Comparison of ENCODE assay signal across 3 fruit fly cellular contexts in the genomic region with DNA sequence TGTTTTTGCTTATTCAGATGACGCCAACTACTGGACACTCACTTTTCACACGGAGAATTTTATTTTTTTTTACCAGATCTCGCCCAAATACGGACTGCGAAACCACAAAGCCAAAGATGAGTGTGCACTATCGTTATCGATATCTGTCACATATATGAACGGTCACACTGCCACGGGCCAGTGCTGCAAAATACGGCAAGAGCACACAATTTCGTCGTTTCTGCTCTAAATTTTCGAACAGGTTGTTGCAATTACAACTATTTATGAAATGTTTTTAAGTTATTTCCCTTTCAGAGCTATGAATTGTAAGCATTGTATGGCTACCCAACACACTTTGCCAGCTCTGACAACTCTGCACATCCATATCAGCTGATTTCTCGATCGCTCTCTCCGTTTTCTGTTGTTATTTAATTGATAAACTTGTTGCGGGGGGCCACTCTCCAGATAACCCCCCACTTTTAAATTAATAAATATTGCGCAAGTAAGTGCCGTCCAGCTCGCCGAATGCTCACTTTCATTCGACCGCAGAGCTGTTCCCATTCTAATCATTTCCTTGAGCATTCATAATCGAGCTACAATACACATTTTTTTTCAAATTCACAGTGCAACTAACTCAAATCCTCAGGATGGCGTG.
TF ChIP-seq lines count a peak whose summit lies in the region.

A gene (minus strand): TSS at position 134 of the 634 bp plus-strand sequence.
A gene (plus strand): TSS at position 222 of the 634 bp plus-strand sequence.

TF ChIP-seq in whole organism, adult, 20 proteins besides CTCF, POLR2A, EP300 and RAD21 (continued from another document):
- TF ChIP-seq CG7045 (GFP tag; optimal IDR thresholded peaks at IDR 0.05; lab: Kevin White, UChicago) (peak; percentile 24), cnc (optimal IDR thresholded peaks at IDR 0.05; lab: Kevin White, UChicago) (peak in 1 of 2 experiments; percentile 87), pad (GFP tag; optimal IDR thresholded peaks at IDR 0.05; lab: Kevin White, UChicago) (peak; percentile 74), CG11617 (GFP tag; optimal IDR thresholded peaks at IDR 0.05; lab: Kevin White, UChicago) (peak; percentile 71)

TF ChIP-seq in whole organism, embryonic, 481 proteins besides CTCF, POLR2A, EP300 and RAD21 (continued from another document and continues in another):
- TF ChIP-seq pnt (GFP tag; optimal IDR thresholded peaks at IDR 0.05; lab: Kevin White, UChicago): peak; percentile 12
- no peak for TF ChIP-seq slp2 (GFP tag; optimal IDR thresholded peaks at IDR 0.05; lab: Kevin White, UChicago)
- peak; percentile 36 for TF ChIP-seq dmrt11E (tag; optimal IDR thresholded peaks at IDR 0.05; lab: Kevin White, UChicago)
- TF ChIP-seq sens (GFP tag; lab: Kevin White, UChicago): peak; percentile 90
- TF ChIP-seq bowl (GFP tag; IDR thresholded peaks at IDR 0.05; lab: Robert Waterston, UW): no peak
- no peak for TF ChIP-seq CG11560 (tag; IDR thresholded peaks at IDR 0.05; lab: Robert Waterston, UW)
- peak; percentile 65 for TF ChIP-seq Xbp1 (GFP tag; optimal IDR thresholded peaks at IDR 0.05; lab: Kevin White, UChicago)
- TF ChIP-seq az2 (GFP tag; optimal IDR thresholded peaks at IDR 0.05; lab: Kevin White, UChicago): peak; percentile 31
- TF ChIP-seq lmd (GFP tag; IDR thresholded peaks at IDR 0.05; lab: Robert Waterston, UW): peak; percentile 8; the same call in 1 of the 2 replicates
- TF ChIP-seq CG9215 (GFP tag; IDR thresholded peaks at IDR 0.05; lab: Robert Waterston, UW): no peak; the same call in 1 of the 2 replicates
- TF ChIP-seq CG10462 (GFP tag; optimal IDR thresholded peaks at IDR 0.05; lab: Kevin White, UChicago): no peak
- no peak for TF ChIP-seq h (optimal IDR thresholded peaks at IDR 0.05; lab: Kevin White, UChicago)
- TF ChIP-seq CG6791 (GFP tag; IDR thresholded peaks at IDR 0.05; lab: Robert Waterston, UW; ENCODE audit: partially characterized antibody): peak; percentile 65
- peak; percentile 63 for TF ChIP-seq CG16813 (GFP tag; IDR thresholded peaks at IDR 0.05; lab: Robert Waterston, UW; ENCODE audit: partially characterized antibody)
- no peak for TF ChIP-seq CG6689 (GFP tag; IDR thresholded peaks at IDR 0.05; lab: Robert Waterston, UW)
- TF ChIP-seq trh (GFP tag; optimal IDR thresholded peaks at IDR 0.05; lab: Kevin White, UChicago): peak; percentile 33
- TF ChIP-seq CG16779 (GFP tag; IDR thresholded peaks at IDR 0.05; lab: Robert Waterston, UW): no peak
- TF ChIP-seq Sox100B (GFP tag; optimal IDR thresholded peaks at IDR 0.05; lab: Kevin White, UChicago): no peak
- no peak for TF ChIP-seq CG15073 (GFP tag; optimal IDR thresholded peaks at IDR 0.05; lab: Kevin White, UChicago)
- TF ChIP-seq Abd-B (GFP tag; optimal IDR thresholded peaks at IDR 0.05; lab: Kevin White, UChicago): peak; percentile 12
- TF ChIP-seq CG4854 (GFP tag; optimal IDR thresholded peaks at IDR 0.05; lab: Kevin White, UChicago): no peak
- TF ChIP-seq Spps (tag; optimal IDR thresholded peaks at IDR 0.05; lab: Kevin White, UChicago): no peak
- peak; percentile 47 for TF ChIP-seq tna (GFP tag; IDR thresholded peaks at IDR 0.05; lab: Robert Waterston, UW; ENCODE audit: partially characterized antibody)
- TF ChIP-seq Atf6 (GFP tag; IDR thresholded peaks at IDR 0.05; lab: Robert Waterston, UW): no peak
- TF ChIP-seq vfl (GFP tag; optimal IDR thresholded peaks at IDR 0.05; lab: Kevin White, UChicago): no peak
- TF ChIP-seq CG18764 (GFP tag; optimal IDR thresholded peaks at IDR 0.05; lab: Kevin White, UChicago): peak; percentile 56
- no peak for TF ChIP-seq Hmx (GFP tag; optimal IDR thresholded peaks at IDR 0.05; lab: Kevin White, UChicago)
- TF ChIP-seq CG1792 (GFP tag; optimal IDR thresholded peaks at IDR 0.05; lab: Kevin White, UChicago): peak; percentile 60
- peak; percentile 21 for TF ChIP-seq Sry-β (GFP tag; optimal IDR thresholded peaks at IDR 0.05; lab: Kevin White, UChicago)
- TF ChIP-seq Hr39 (optimal IDR thresholded peaks at IDR 0.05; lab: Kevin White, UChicago): no peak
- peak; percentile 20 for TF ChIP-seq CoRest (tag; optimal IDR thresholded peaks at IDR 0.05; lab: Kevin White, UChicago)
- TF ChIP-seq Gug (GFP tag; IDR thresholded peaks at IDR 0.05; lab: Robert Waterston, UW): no peak
- TF ChIP-seq Hr78 (GFP tag; optimal IDR thresholded peaks at IDR 0.05; lab: Kevin White, UChicago): no peak
- peak; percentile 60 for TF ChIP-seq Antp (GFP tag; optimal IDR thresholded peaks at IDR 0.05; lab: Kevin White, UChicago)
- no peak for TF ChIP-seq z (GFP tag; IDR thresholded peaks at IDR 0.05; lab: Robert Waterston, UW)
- 0 out of 2 replicates have a peak, but pooled peaks have one; percentile 17 for TF ChIP-seq CG7372 (GFP tag; IDR thresholded peaks at IDR 0.05; lab: Robert Waterston, UW)
- TF ChIP-seq CG4328 (GFP tag; optimal IDR thresholded peaks at IDR 0.05; lab: Kevin White, UChicago): peak; percentile 33
- TF ChIP-seq Pdp1 (GFP tag; optimal IDR thresholded peaks at IDR 0.05; lab: Kevin White, UChicago): peak; percentile 39 to 99
- TF ChIP-seq emc (GFP tag; optimal IDR thresholded peaks at IDR 0.05; lab: Kevin White, UChicago): no peak
- TF ChIP-seq CG7786 (GFP tag; optimal IDR thresholded peaks at IDR 0.05; lab: Kevin White, UChicago): peak; percentile 56
- no peak for TF ChIP-seq nau (GFP tag; optimal IDR thresholded peaks at IDR 0.05; lab: Kevin White, UChicago)
- no peak for TF ChIP-seq CG1529 (GFP tag; optimal IDR thresholded peaks at IDR 0.05; lab: Kevin White, UChicago)
- TF ChIP-seq BtbVII (GFP tag; optimal IDR thresholded peaks at IDR 0.05; lab: Kevin White, UChicago): no peak
- TF ChIP-seq CG10959 (GFP tag; IDR thresholded peaks at IDR 0.05; lab: Robert Waterston, UW): no peak
- no peak for TF ChIP-seq ewg (GFP tag; optimal IDR thresholded peaks at IDR 0.05; lab: Kevin White, UChicago)
- peak; percentile 46 for TF ChIP-seq Rfx (GFP tag; IDR thresholded peaks at IDR 0.05; lab: Robert Waterston, UW)
- TF ChIP-seq CG10565 (GFP tag; optimal IDR thresholded peaks at IDR 0.05; lab: Kevin White, UChicago): no peak
- TF ChIP-seq lab (GFP tag; optimal IDR thresholded peaks at IDR 0.05; lab: Kevin White, UChicago): no peak
- TF ChIP-seq CG4707 (GFP tag; optimal IDR thresholded peaks at IDR 0.05; lab: Kevin White, UChicago): no peak
- peak; percentile 62; the same call in 1 of the 2 replicates for TF ChIP-seq GATAe (GFP tag; conservative IDR thresholded peaks at IDR 0.05; lab: Robert Waterston, UW)
- no peak for TF ChIP-seq CG11695 (GFP tag; IDR thresholded peaks at IDR 0.05; lab: Robert Waterston, UW)
- no peak for TF ChIP-seq CG17568 (GFP tag; optimal IDR thresholded peaks at IDR 0.05; lab: Kevin White, UChicago)
- TF ChIP-seq ranshi (GFP tag; IDR thresholded peaks at IDR 0.05; lab: Robert Waterston, UW): no peak
- TF ChIP-seq CG12942 (GFP tag; optimal IDR thresholded peaks at IDR 0.05; lab: Kevin White, UChicago): peak; percentile 8
- TF ChIP-seq CG3281 (GFP tag; optimal IDR thresholded peaks at IDR 0.05; lab: Kevin White, UChicago): peak; percentile 28
- no peak for TF ChIP-seq jigr1 (GFP tag; IDR thresholded peaks at IDR 0.05; lab: Robert Waterston, UW)
- no peak for TF ChIP-seq CG32767 (GFP tag; IDR thresholded peaks at IDR 0.05; lab: Robert Waterston, UW)
- no peak for TF ChIP-seq CG8478 (optimal IDR thresholded peaks at IDR 0.05; lab: Kevin White, UChicago)
- TF ChIP-seq CG4282 (GFP tag; optimal IDR thresholded peaks at IDR 0.05; lab: Kevin White, UChicago): peak; percentile 31
- TF ChIP-seq eve (GFP tag; optimal IDR thresholded peaks at IDR 0.05; lab: Kevin White, UChicago): no peak
- TF ChIP-seq D19A (tag; optimal IDR thresholded peaks at IDR 0.05; lab: Kevin White, UChicago): no peak

TF ChIP-seq in whole organism, prepupa, 60 proteins besides CTCF, POLR2A, EP300 and RAD21 (continued from another document):
- no peak for TF ChIP-seq dac (GFP tag; optimal IDR thresholded peaks at IDR 0.05; lab: Kevin White, UChicago)
- no peak; the same call in 1 of the 2 replicates for TF ChIP-seq CG15336 (GFP tag; IDR thresholded peaks at IDR 0.05; lab: Robert Waterston, UW)
- TF ChIP-seq CG6808 (GFP tag; optimal IDR thresholded peaks at IDR 0.05; lab: Kevin White, UChicago): no peak
- TF ChIP-seq CG32006 (GFP tag; optimal IDR thresholded peaks at IDR 0.05; lab: Kevin White, UChicago): no peak
- no peak for TF ChIP-seq salr (GFP tag; optimal IDR thresholded peaks at IDR 0.05; lab: Kevin White, UChicago)
- TF ChIP-seq svp (GFP tag; lab: Kevin White, UChicago): no peak
- no peak for TF ChIP-seq fd85E (GFP tag; optimal IDR thresholded peaks at IDR 0.05; lab: Kevin White, UChicago)
- TF ChIP-seq OdsH (GFP tag; optimal IDR thresholded peaks at IDR 0.05; lab: Kevin White, UChicago): no peak
- peak; percentile 100 for TF ChIP-seq vri (GFP tag; optimal IDR thresholded peaks at IDR 0.05; lab: Kevin White, UChicago)
- TF ChIP-seq CG10631 (GFP tag; optimal IDR thresholded peaks at IDR 0.05; lab: Kevin White, UChicago): peak; percentile 44
- no peak for TF ChIP-seq CG8319 (GFP tag; optimal IDR thresholded peaks at IDR 0.05; lab: Kevin White, UChicago)
- no peak for TF ChIP-seq Met (GFP tag; optimal IDR thresholded peaks at IDR 0.05; lab: Kevin White, UChicago)
- no peak for TF ChIP-seq CG6276 (GFP tag; optimal IDR thresholded peaks at IDR 0.05; lab: Kevin White, UChicago)
- TF ChIP-seq fd59A (GFP tag; optimal IDR thresholded peaks at IDR 0.05; lab: Kevin White, UChicago): no peak
- peak; percentile 22 for TF ChIP-seq CG34406 (GFP tag; optimal IDR thresholded peaks at IDR 0.05; lab: Kevin White, UChicago)
- no peak; the same call in 2 of the 3 replicates for TF ChIP-seq CG6163 (GFP tag; IDR thresholded peaks at IDR 0.05; lab: Robert Waterston, UW)
- TF ChIP-seq spab (GFP tag; optimal IDR thresholded peaks at IDR 0.05; lab: Kevin White, UChicago): no peak
- TF ChIP-seq lz (GFP tag; optimal IDR thresholded peaks at IDR 0.05; lab: Kevin White, UChicago): peak; percentile 53
- no peak for TF ChIP-seq CG4318 (GFP tag; optimal IDR thresholded peaks at IDR 0.05; lab: Kevin White, UChicago)
- no peak for TF ChIP-seq net (GFP tag; optimal IDR thresholded peaks at IDR 0.05; lab: Kevin White, UChicago)
- TF ChIP-seq Hr4 (GFP tag; optimal IDR thresholded peaks at IDR 0.05; lab: Kevin White, UChicago): no peak
- TF ChIP-seq Ets96B (tag; optimal IDR thresholded peaks at IDR 0.05; lab: Kevin White, UChicago): no peak
- no peak; the same call in 2 of the 3 replicates for TF ChIP-seq CG8119 (GFP tag; IDR thresholded peaks at IDR 0.05; lab: Robert Waterston, UW)
- TF ChIP-seq Smox (GFP tag; optimal IDR thresholded peaks at IDR 0.05; lab: Kevin White, UChicago): no peak
- TF ChIP-seq CG8632 (GFP tag; optimal IDR thresholded peaks at IDR 0.05; lab: Kevin White, UChicago): no peak
- 0 out of 2 replicates have a peak, but pooled peaks have one; percentile 11 for TF ChIP-seq Gug (GFP tag; IDR thresholded peaks at IDR 0.05; lab: Robert Waterston, UW)
- TF ChIP-seq fkh (GFP tag; optimal IDR thresholded peaks at IDR 0.05; lab: Kevin White, UChicago): no peak
- TF ChIP-seq Hr38 (GFP tag; optimal IDR thresholded peaks at IDR 0.05; lab: Kevin White, UChicago): no peak
- no peak for TF ChIP-seq CG6854 (GFP tag; optimal IDR thresholded peaks at IDR 0.05; lab: Kevin White, UChicago)
- no peak for TF ChIP-seq Blimp-1 (GFP tag; optimal IDR thresholded peaks at IDR 0.05; lab: Kevin White, UChicago)
- no peak for TF ChIP-seq Eip75B (GFP tag; optimal IDR thresholded peaks at IDR 0.05; lab: Kevin White, UChicago)
- no peak for TF ChIP-seq CG3919 (GFP tag; optimal IDR thresholded peaks at IDR 0.05; lab: Kevin White, UChicago)
- TF ChIP-seq acj6 (GFP tag; optimal IDR thresholded peaks at IDR 0.05; lab: Kevin White, UChicago): no peak
- no peak for TF ChIP-seq CG1621 (tag; optimal IDR thresholded peaks at IDR 0.05; lab: Kevin White, UChicago)
- no peak for TF ChIP-seq CG16779 (tag; optimal IDR thresholded peaks at IDR 0.05; lab: Kevin White, UChicago)
- no peak for TF ChIP-seq Sox102F (GFP tag; optimal IDR thresholded peaks at IDR 0.05; lab: Kevin White, UChicago)
- TF ChIP-seq CG11762 (GFP tag; optimal IDR thresholded peaks at IDR 0.05; lab: Kevin White, UChicago; ENCODE audit: insufficient read depth): no peak
- TF ChIP-seq pdm3 (GFP tag; optimal IDR thresholded peaks at IDR 0.05; lab: Kevin White, UChicago): no peak
- TF ChIP-seq Sox15 (GFP tag; optimal IDR thresholded peaks at IDR 0.05; lab: Kevin White, UChicago): peak; percentile 29
- peak; percentile 70 for TF ChIP-seq CG31627 (GFP tag; optimal IDR thresholded peaks at IDR 0.05; lab: Kevin White, UChicago)
- peak; percentile 49 for TF ChIP-seq cyc (GFP tag; optimal IDR thresholded peaks at IDR 0.05; lab: Kevin White, UChicago)
- TF ChIP-seq Ets21C (GFP tag; optimal IDR thresholded peaks at IDR 0.05; lab: Kevin White, UChicago): no peak
TF ChIP-seq in whole organism, prepupa: peak in this region for 16.
